Worm (Caenorhabditis elegans): Measurements from ENCODE around the gene sir-2.2.

ce11 chrX:13347251-13347650, 19.4 kb downstream of the sir-2.2 start:
- TF ChIP-seq pqm-1 (tag; optimal IDR thresholded peaks at IDR 0.05), result no peak
- TF ChIP-seq unc-39 (tag; optimal IDR thresholded peaks at IDR 0.05), result no peak
- TF ChIP-seq mdl-1 (tag; optimal IDR thresholded peaks at IDR 0.05), result no peak
- no peak for TF ChIP-seq elt-1 (tag; optimal IDR thresholded peaks at IDR 0.05)
- TF ChIP-seq nhr-28 (tag; optimal IDR thresholded peaks at IDR 0.05), result no peak
- TF ChIP-seq ceh-28 (tag; optimal IDR thresholded peaks at IDR 0.05), result no peak
- no peak for TF ChIP-seq ztf-11 (tag; optimal IDR thresholded peaks at IDR 0.05)
- TF ChIP-seq nhr-12 (tag; optimal IDR thresholded peaks at IDR 0.05), result no peak
- TF ChIP-seq nfya-1 (tag; optimal IDR thresholded peaks at IDR 0.05; ENCODE audit: insufficient read depth), result no peak
- no peak for TF ChIP-seq unc-62 (GFP tag; optimal IDR thresholded peaks at IDR 0.05)
- no peak for TF ChIP-seq zag-1 (tag; optimal IDR thresholded peaks at IDR 0.05)
- no peak for TF ChIP-seq nhr-237 (tag; optimal IDR thresholded peaks at IDR 0.05)
- TF ChIP-seq jun-1 (tag; optimal IDR thresholded peaks at IDR 0.05), result no peak
- no peak for TF ChIP-seq elt-2 (tag; optimal IDR thresholded peaks at IDR 0.05)
